Worm (Caenorhabditis elegans): ENCODE data around the gene ceh-38.

ce11 chrII:6918862-6919261, 32.5 kb upstream of the ceh-38 start, which contains the start of gene B0252.5:
- no peak for TF ChIP-seq nhr-77 (tag; optimal IDR thresholded peaks at IDR 0.05)
- no peak for TF ChIP-seq snpc-4 (tag; optimal IDR thresholded peaks at IDR 0.05)
- no peak for TF ChIP-seq nhr-67 (tag; optimal IDR thresholded peaks at IDR 0.05)
- TF ChIP-seq daf-12 (tag; optimal IDR thresholded peaks at IDR 0.05) = no peak
- TF ChIP-seq unc-62 (GFP tag; optimal IDR thresholded peaks at IDR 0.05) = no peak
- no peak for TF ChIP-seq ceh-82 (tag; optimal IDR thresholded peaks at IDR 0.05)
- TF ChIP-seq pqm-1 (tag; optimal IDR thresholded peaks at IDR 0.05) = peak; percentile 9

Measured in whole organism, L3 larva.